Worm (Caenorhabditis elegans) whole organism, midembryonic: ENCODE measurements around the gene acl-2.

Experiments
- T22C8.4 ChIP-seq: fragments of 200-800 bp; sonication (Bioruptor generic); IDR thresholded peaks from 2 replicates; pipeline ENCODE4 v1.3.6; 2022; ENCODE audit warnings: missing genetic modification characterization, missing compliant biosample characterization
- cog-1 ChIP-seq: sonication (generic microtip); optimal IDR thresholded peaks from 2 replicates; lab custom pipeline; 2016; ENCODE audit warnings: missing genetic modification characterization, missing compliant biosample characterization
- flt-1 ChIP-seq: fragments of 200-800 bp; sonication (Bioruptor generic); IDR thresholded peaks from 2 replicates; pipeline ENCODE4 v1.3.6; 2022; ENCODE audit warnings: missing genetic modification characterization, missing compliant biosample characterization
- klf-2 ChIP-seq: fragments of 200-800 bp; sonication (Bioruptor generic); conservative IDR thresholded peaks from 2 replicates; pipeline ENCODE4 v1.3.6; 2022; ENCODE audit warnings: missing genetic modification reagents, missing genetic modification characterization, missing compliant biosample characterization
- med-1 ChIP-seq: sonication (generic microtip); optimal IDR thresholded peaks from 2 replicates; lab custom pipeline; 2017; ENCODE audit warnings: missing genetic modification characterization, mild to moderate bottlenecking, missing compliant biosample characterization, antibody characterized with exemption, missing genetic modification reagents; ENCODE audit not compliant: insufficient read depth
- ref-1 ChIP-seq: fragments of 200-800 bp; sonication (Bioruptor generic); conservative IDR thresholded peaks from 2 replicates; pipeline ENCODE4 v1.3.6; 2022; ENCODE audit warnings: missing genetic modification reagents, missing genetic modification characterization, missing compliant biosample characterization
- tab-1 ChIP-seq: fragments of 200-800 bp; sonication (Bioruptor generic); IDR thresholded peaks from 2 replicates; pipeline ENCODE4 v1.3.6; 2022; ENCODE audit warnings: missing genetic modification characterization, missing compliant biosample characterization
- ztf-23 ChIP-seq: fragments of 200-800 bp; sonication (Bioruptor generic); IDR thresholded peaks from 2 replicates; pipeline ENCODE4 v1.3.6; 2022; ENCODE audit warnings: missing genetic modification reagents, missing genetic modification characterization, missing compliant biosample characterization
- ztf-29 ChIP-seq: fragments of 200-800 bp; sonication (Bioruptor generic); IDR thresholded peaks from 2 replicates; pipeline ENCODE4 v1.3.6; 2022; ENCODE audit warnings: missing genetic modification reagents, missing genetic modification characterization, missing compliant biosample characterization

The acl-2 gene

DNA sequence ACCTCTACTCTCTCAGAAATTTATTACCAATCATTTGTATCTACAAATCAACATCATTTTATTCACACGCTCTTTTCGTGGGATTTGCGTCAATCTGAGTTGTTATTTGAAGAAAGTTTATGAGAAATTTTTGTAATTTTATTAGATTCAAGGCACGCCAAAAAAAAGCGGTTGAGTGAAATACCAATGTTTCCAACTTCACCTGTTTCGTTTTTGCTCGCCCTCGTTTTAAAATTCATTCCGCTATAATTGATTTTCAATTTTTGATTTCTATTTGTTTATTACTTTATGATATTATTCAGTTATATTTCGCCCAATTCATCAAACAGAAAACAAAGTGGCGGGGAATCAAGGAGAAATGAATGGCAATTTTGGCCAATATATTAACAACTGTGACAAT is 30.1 kb downstream of the acl-2 start, which contains the start of gene K08H10.10:
Gene K08H10.10 (plus strand): TSS at position 301 of the 400 bp plus-strand sequence.
- TF ChIP-seq flt-1: no peak
- TF ChIP-seq ztf-23 (GFP tag; lab: Robert Waterston, UW): no peak
- TF ChIP-seq tab-1 (GFP tag; lab: Robert Waterston, UW): no peak
- no peak for TF ChIP-seq T22C8.4 (GFP tag; lab: Robert Waterston, UW)
- TF ChIP-seq ref-1 (GFP tag; lab: Robert Waterston, UW): no peak
- TF ChIP-seq klf-2 (GFP tag; lab: Robert Waterston, UW): no peak
- TF ChIP-seq ztf-29: no peak
- no peak for TF ChIP-seq med-1 (GFP tag; lab: Kevin White, UChicago)

DNA sequence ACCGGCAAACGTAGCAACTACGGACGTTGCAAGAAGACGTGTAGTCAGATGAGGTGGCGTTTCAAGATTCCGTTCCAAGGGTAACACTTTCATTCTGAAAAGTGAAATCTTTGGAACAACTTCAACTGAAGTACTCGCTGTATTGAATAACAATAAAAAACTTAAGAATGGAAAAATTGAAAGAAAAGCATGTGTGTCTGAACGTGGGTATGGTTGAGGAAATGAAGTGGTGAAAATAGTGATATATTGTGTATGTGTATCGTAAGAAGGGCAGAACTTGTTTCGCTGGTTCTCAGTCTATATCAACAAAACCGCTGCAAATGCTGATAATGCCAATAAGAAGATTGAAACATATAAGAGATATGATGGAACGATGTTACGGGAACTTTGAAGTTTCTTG is 35.1 kb downstream of the acl-2 start, which contains the start of gene K08H10.6:
Gene K08H10.6 (minus strand): TSS at position 101 of the 400 bp plus-strand sequence.
- no peak for TF ChIP-seq ztf-29
- no peak for TF ChIP-seq ref-1 (GFP tag; lab: Robert Waterston, UW)
- TF ChIP-seq flt-1: no peak
- TF ChIP-seq T22C8.4 (GFP tag; lab: Robert Waterston, UW): no peak
- TF ChIP-seq ztf-23 (GFP tag; lab: Robert Waterston, UW): no peak
- TF ChIP-seq tab-1 (GFP tag; lab: Robert Waterston, UW): no peak
- no peak for TF ChIP-seq med-1 (GFP tag; lab: Kevin White, UChicago)
- no peak for TF ChIP-seq cog-1 (tag; lab: Kevin White, UChicago)

DNA sequence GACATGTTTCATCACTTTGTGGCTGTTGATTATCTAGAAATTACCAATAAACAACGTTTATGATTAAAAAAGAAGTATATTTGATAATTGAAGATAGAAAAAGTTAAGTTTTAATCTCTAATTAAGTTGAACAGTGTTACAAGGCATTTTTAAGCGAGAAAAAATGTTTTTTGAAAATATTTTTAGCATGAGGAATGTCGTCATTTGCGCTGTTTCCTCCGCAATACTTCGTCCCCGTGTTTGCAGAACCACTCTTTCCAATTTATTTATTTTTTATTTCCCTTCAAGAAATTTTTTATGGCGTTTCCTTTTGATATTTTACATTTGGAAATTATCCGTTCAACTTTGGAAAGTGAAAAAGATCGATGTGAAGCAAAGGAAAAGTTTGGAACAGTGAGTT is 39.3 kb downstream of the acl-2 start, which contains the start of the genes rde-1 and trpp-6:
Gene rde-1 (minus strand): TSS at position 33 of the 400 bp plus-strand sequence.
Gene trpp-6 (plus strand): TSS at position 286 of the 400 bp plus-strand sequence.
- no peak for TF ChIP-seq ztf-23 (GFP tag; lab: Robert Waterston, UW)

DNA sequence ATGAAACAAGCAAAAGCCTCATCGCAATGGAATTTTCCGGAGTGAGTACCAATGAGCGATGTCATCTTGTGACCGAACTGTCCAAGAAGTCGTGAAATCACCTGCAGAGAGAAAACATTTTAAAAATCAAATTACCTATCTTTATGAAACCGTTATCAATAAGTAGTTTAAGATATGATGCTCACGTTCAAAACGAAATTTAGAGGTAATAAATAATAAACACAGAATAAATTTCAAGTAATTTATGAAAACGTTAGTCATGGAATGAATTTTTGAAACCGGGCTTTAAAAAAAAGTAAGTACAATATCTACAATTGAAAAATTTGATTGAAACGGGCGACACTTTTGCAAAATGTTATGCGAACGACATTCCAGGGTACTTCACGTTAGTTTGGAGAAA is 43.2 kb downstream of the acl-2 start, which contains the start of gene C27H6.8:
Gene C27H6.8 (minus strand): TSS at position 101 of the 400 bp plus-strand sequence.
- TF ChIP-seq cog-1 (tag; lab: Kevin White, UChicago) (no peak), ztf-29 (no peak), tab-1 (GFP tag; lab: Robert Waterston, UW) (no peak), klf-2 (GFP tag; lab: Robert Waterston, UW) (no peak), T22C8.4 (GFP tag; lab: Robert Waterston, UW) (no peak), med-1 (GFP tag; lab: Kevin White, UChicago) (no peak), ref-1 (GFP tag; lab: Robert Waterston, UW) (no peak), flt-1 (no peak), ztf-23 (GFP tag; lab: Robert Waterston, UW) (no peak)

DNA sequence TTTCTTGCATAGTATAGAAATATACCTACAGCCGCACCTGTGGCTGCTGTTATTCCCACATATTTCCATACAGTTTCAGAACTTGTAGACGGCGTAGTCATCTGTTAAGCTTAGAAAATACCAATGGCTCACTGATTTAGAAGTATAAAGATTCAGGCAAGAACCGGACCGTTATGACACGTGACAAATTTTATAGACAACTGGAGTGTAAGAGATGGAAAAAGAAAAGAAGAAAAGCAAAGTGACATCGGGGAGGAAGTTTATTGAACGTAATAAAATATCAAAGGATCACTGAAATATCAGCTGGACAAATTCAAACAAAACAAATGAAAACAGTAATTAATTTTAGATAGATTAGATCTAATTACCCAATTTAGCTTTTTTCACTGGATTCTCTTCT is 44.7 kb downstream of the acl-2 start, which contains the start of gene rmd-2:
Gene rmd-2 (minus strand): TSS at position 101 of the 400 bp plus-strand sequence.
- TF ChIP-seq ztf-23 (GFP tag; lab: Robert Waterston, UW) (no peak), ztf-29 (no peak), med-1 (GFP tag; lab: Kevin White, UChicago) (no peak), T22C8.4 (GFP tag; lab: Robert Waterston, UW) (no peak), ref-1 (GFP tag; lab: Robert Waterston, UW) (no peak), flt-1 (no peak), tab-1 (GFP tag; lab: Robert Waterston, UW) (no peak), cog-1 (tag; lab: Kevin White, UChicago) (no peak), klf-2 (GFP tag; lab: Robert Waterston, UW) (no peak)

DNA sequence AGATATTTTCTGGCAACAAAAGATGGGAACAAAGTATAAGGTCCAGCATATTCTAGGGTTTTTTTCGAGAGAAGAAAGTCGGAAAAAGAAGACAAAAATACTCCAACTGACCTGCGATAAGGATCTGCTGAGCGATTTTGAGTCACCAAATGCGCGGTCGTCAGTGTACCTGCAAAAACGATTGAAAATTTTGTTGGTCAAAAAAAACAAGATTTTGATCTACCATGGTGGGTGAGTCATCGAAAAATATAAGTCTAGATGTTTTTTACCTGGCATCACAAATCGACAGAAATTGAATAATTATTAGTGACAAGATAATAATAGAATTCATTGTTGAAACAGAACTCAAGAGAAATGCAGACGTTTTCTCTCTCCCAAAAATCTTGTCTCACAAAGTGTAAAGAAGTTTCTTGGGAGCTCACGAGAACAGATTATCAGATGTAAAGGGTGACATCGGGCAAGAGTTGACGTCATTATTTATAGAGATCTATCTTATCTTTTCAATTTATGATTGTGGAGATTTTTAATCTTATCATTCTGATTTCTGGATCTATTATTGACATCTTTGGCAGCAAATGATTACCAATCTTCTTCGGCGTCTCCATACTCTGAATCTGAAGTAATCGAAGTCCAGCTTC is 45.5 kb downstream of the acl-2 start:
- TF ChIP-seq med-1 (GFP tag; lab: Kevin White, UChicago): no peak
- no peak for TF ChIP-seq T22C8.4 (GFP tag; lab: Robert Waterston, UW)
- no peak for TF ChIP-seq cog-1 (tag; lab: Kevin White, UChicago)
- no peak for TF ChIP-seq ref-1 (GFP tag; lab: Robert Waterston, UW)
- TF ChIP-seq tab-1 (GFP tag; lab: Robert Waterston, UW): no peak
- TF ChIP-seq klf-2 (GFP tag; lab: Robert Waterston, UW): no peak
- TF ChIP-seq ztf-23 (GFP tag; lab: Robert Waterston, UW): no peak
- no peak for TF ChIP-seq ztf-29
- TF ChIP-seq flt-1: no peak

DNA sequence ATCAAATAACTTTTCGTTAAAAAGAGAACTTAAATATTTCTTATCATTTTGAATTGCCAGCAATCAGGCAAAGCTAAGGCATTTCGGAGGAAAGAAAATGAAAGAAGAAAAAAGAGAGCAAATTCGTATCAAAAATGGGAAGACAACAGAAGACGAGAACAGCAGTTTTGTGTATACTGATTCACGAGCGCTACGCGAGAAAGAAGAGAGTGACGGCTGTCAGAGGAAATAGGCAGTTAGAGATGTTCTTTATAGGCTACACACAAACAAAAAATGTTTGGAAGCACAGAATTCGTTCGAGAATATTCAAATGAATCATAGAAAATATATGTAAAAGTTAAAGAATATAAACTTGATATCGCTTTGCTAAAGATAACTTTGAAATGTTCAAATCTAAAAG is 46.1 kb downstream of the acl-2 start:
- TF ChIP-seq cog-1 (tag; lab: Kevin White, UChicago) (no peak), ztf-29 (no peak), med-1 (GFP tag; lab: Kevin White, UChicago) (no peak), T22C8.4 (GFP tag; lab: Robert Waterston, UW) (no peak), tab-1 (GFP tag; lab: Robert Waterston, UW) (no peak), klf-2 (GFP tag; lab: Robert Waterston, UW) (no peak), flt-1 (no peak), ref-1 (GFP tag; lab: Robert Waterston, UW) (no peak)

DNA sequence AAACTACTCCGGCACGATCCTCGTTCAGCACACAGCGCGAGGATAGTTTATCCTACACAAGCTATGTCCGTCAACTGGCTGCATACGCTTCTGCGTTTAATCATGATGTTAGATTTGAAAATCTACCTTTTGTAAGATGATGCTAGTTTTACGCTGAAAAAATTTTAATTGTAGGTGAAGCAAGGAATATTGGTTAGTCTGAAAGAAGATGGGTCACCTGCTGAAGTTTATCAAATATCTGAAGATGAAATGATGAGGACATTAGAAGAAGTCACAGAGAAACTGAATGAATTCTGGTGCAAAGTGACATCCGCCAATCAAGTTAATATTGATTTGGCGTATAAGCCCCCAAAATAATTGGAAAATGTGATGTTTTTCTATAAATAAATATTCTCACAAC is 47.4 kb downstream of the acl-2 start:
- TF ChIP-seq med-1 (GFP tag; lab: Kevin White, UChicago): no peak

DNA sequence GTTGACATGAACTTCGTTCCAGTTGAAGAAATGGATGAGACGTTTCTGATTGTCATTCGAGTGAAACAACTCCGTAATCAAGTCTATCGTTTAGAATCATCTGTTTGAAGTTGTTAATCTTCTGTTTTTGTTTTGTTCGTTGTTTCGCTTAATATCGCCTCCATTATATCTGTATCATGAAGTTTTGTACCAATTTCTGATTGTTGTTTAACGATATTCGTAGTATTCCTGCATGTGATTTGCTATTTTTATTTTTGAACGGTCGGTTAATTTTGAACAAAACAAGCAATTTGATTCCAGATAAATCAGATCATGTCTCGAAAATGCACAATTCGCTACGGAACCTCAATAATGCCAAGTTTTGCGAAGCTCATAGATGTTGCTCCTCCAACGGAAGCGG is 48.3 kb downstream of the acl-2 start, which contains the start of gene C27H6.9:
Gene C27H6.9 (plus strand): TSS at position 301 of the 400 bp plus-strand sequence.
- TF ChIP-seq ztf-23 (GFP tag; lab: Robert Waterston, UW) (no peak), flt-1 (no peak), med-1 (GFP tag; lab: Kevin White, UChicago) (no peak), ztf-29 (no peak), ref-1 (GFP tag; lab: Robert Waterston, UW) (no peak), cog-1 (tag; lab: Kevin White, UChicago) (no peak), T22C8.4 (GFP tag; lab: Robert Waterston, UW) (no peak), tab-1 (GFP tag; lab: Robert Waterston, UW) (no peak), klf-2 (GFP tag; lab: Robert Waterston, UW) (no peak)
